Worm (Caenorhabditis elegans) whole organism, mixed stage, embryonic: ENCODE results near the gene C55B6.7.

Source experiments
- M03D4.4 ChIP-seq: sonication (generic microtip); optimal IDR thresholded peaks from 2 replicates; lab custom pipeline; 2017; ENCODE audit warnings: mild to moderate bottlenecking, missing genetic modification characterization, missing compliant biosample characterization
- bed-3 ChIP-seq: fragments of 200-800 bp; sonication (Bioruptor generic); optimal IDR thresholded peaks from 3 replicates; lab custom pipeline; 2018; ENCODE audit warnings: mild to moderate bottlenecking, missing genetic modification characterization, moderate library complexity, missing compliant biosample characterization
- blmp-1 ChIP-seq: fragments of 150-350 bp; optimal IDR thresholded peaks from 2 replicates; lab custom pipeline; 2014; ENCODE audit warnings: missing biosample characterization, missing genetic modification characterization
- ceh-39 ChIP-seq: fragments of 150-350 bp; optimal IDR thresholded peaks from 2 replicates; lab custom pipeline; 2014; ENCODE audit warnings: missing biosample characterization, missing genetic modification characterization
- ceh-43 ChIP-seq: fragments of 200-800 bp; sonication (Bioruptor generic); optimal IDR thresholded peaks from 2 replicates; lab custom pipeline; 2018; ENCODE audit warnings: mild to moderate bottlenecking, missing genetic modification characterization, moderate library complexity, missing compliant biosample characterization
- ceh-83 ChIP-seq: fragments of 200-800 bp; sonication (Bioruptor generic); optimal IDR thresholded peaks from 2 replicates; lab custom pipeline; 2018; ENCODE audit warnings: mild to moderate bottlenecking, missing genetic modification characterization, missing compliant biosample characterization
- ces-1 ChIP-seq: fragments of 150-350 bp; optimal IDR thresholded peaks from 2 replicates; lab custom pipeline; 2014; ENCODE audit warnings: missing biosample characterization, missing genetic modification reagents, missing genetic modification characterization
- cnd-1 ChIP-seq: fragments of 200-800 bp; sonication (Bioruptor generic); optimal IDR thresholded peaks from 2 replicates; lab custom pipeline; 2018; ENCODE audit warnings: mild to moderate bottlenecking, missing genetic modification characterization, missing compliant biosample characterization
- drap-1 ChIP-seq: fragments of 200-800 bp; sonication (Bioruptor generic); optimal IDR thresholded peaks from 3 replicates; lab custom pipeline; 2018; ENCODE audit warnings: mild to moderate bottlenecking, missing genetic modification characterization, missing compliant biosample characterization
- elt-3 ChIP-seq: fragments of 150-350 bp; optimal IDR thresholded peaks from 2 replicates; lab custom pipeline; 2014; ENCODE audit warnings: missing biosample characterization, missing genetic modification characterization
- flh-1 ChIP-seq: fragments of 200-800 bp; sonication (Bioruptor generic); optimal IDR thresholded peaks from 2 replicates; lab custom pipeline; 2018; ENCODE audit warnings: mild to moderate bottlenecking, missing genetic modification characterization, moderate library complexity, missing compliant biosample characterization
- ham-2 ChIP-seq: fragments of 200-800 bp; sonication (Bioruptor generic); optimal IDR thresholded peaks from 2 replicates; lab custom pipeline; 2018; ENCODE audit warnings: mild to moderate bottlenecking, missing genetic modification characterization, missing compliant biosample characterization
- hlh-1 ChIP-seq: fragments of 150-350 bp; optimal IDR thresholded peaks from 2 replicates; lab custom pipeline; 2014; ENCODE audit warnings: missing biosample characterization, missing genetic modification reagents, missing genetic modification characterization
- lin-32 ChIP-seq: fragments of 200-800 bp; sonication (Bioruptor generic); optimal IDR thresholded peaks from 2 replicates; lab custom pipeline; 2018; ENCODE audit warnings: mild to moderate bottlenecking, missing genetic modification characterization, missing compliant biosample characterization
- lsy-2 ChIP-seq: fragments of 150-350 bp; optimal IDR thresholded peaks from 2 replicates; lab custom pipeline; 2014; ENCODE audit warnings: missing biosample characterization, missing genetic modification characterization
- mab-5 ChIP-seq: fragments of 150-350 bp; optimal IDR thresholded peaks from 2 replicates; lab custom pipeline; 2014; ENCODE audit warnings: missing biosample characterization, missing genetic modification characterization
- mep-1 ChIP-seq: fragments of 150-350 bp; optimal IDR thresholded peaks from 2 replicates; lab custom pipeline; 2017; ENCODE audit warnings: missing biosample characterization, missing genetic modification reagents, missing genetic modification characterization, inconsistent platforms
- mls-2 ChIP-seq: sonication (generic microtip); optimal IDR thresholded peaks from 2 replicates; lab custom pipeline; 2016; ENCODE audit warnings: mild to moderate bottlenecking, missing genetic modification characterization, moderate library complexity, missing compliant biosample characterization
- nhr-12 ChIP-seq: fragments of 150-350 bp; optimal IDR thresholded peaks from 2 replicates; lab custom pipeline; 2014; ENCODE audit warnings: missing biosample characterization, missing genetic modification characterization
- nhr-2 ChIP-seq: fragments of 150-350 bp; optimal IDR thresholded peaks from 2 replicates; lab custom pipeline; 2014; ENCODE audit warnings: missing biosample characterization, missing genetic modification characterization
- nhr-237 ChIP-seq: fragments of 150-350 bp; optimal IDR thresholded peaks from 2 replicates; lab custom pipeline; 2014; ENCODE audit warnings: missing biosample characterization, missing genetic modification characterization
- nhr-28 ChIP-seq: fragments of 150-350 bp; optimal IDR thresholded peaks from 2 replicates; lab custom pipeline; 2014; ENCODE audit warnings: missing biosample characterization, missing genetic modification characterization
- nhr-76 ChIP-seq: sonication (generic microtip); optimal IDR thresholded peaks from 2 replicates; lab custom pipeline; 2017; ENCODE audit warnings: missing biosample characterization, missing genetic modification characterization
- pha-4 ChIP-seq: fragments of 150-350 bp; optimal IDR thresholded peaks from 2 replicates; lab custom pipeline; 2018; ENCODE audit warnings: missing biosample characterization, missing genetic modification reagents, missing genetic modification characterization
- snpc-4 ChIP-seq: fragments of 150-350 bp; optimal IDR thresholded peaks from 2 replicates; lab custom pipeline; 2014; ENCODE audit warnings: missing biosample characterization, missing genetic modification characterization
- sptf-1 ChIP-seq: sonication (generic microtip); optimal IDR thresholded peaks from 2 replicates; lab custom pipeline; 2017; ENCODE audit warnings: mild to moderate bottlenecking, missing genetic modification characterization, moderate library complexity, missing compliant biosample characterization
- tbx-8 ChIP-seq: fragments of 200-800 bp; sonication (Bioruptor generic); optimal IDR thresholded peaks from 2 replicates; lab custom pipeline; 2018; ENCODE audit warnings: mild to moderate bottlenecking, missing genetic modification characterization, moderate library complexity, missing compliant biosample characterization
- unc-39 ChIP-seq: fragments of 150-350 bp; optimal IDR thresholded peaks from 2 replicates; lab custom pipeline; 2014; ENCODE audit warnings: missing biosample characterization, missing genetic modification characterization
- unc-62 ChIP-seq: fragments of 150-350 bp; optimal IDR thresholded peaks from 2 replicates; lab custom pipeline; 2014; ENCODE audit warnings: missing biosample characterization, missing genetic modification reagents, missing genetic modification characterization
- zip-8 ChIP-seq: fragments of 150-350 bp; optimal IDR thresholded peaks from 2 replicates; lab custom pipeline; 2014; ENCODE audit warnings: missing biosample characterization, missing genetic modification characterization
- ztf-11 ChIP-seq: fragments of 150-350 bp; optimal IDR thresholded peaks from 2 replicates; lab custom pipeline; 2014; ENCODE audit warnings: missing biosample characterization, missing genetic modification characterization

C55B6.7 gene

ce11 chrX:7177341-7177740 is 14.4 kb downstream of the C55B6.7 start, which contains the start of gene F43E12.1:
F43E12.1 (plus strand) TSS chrX:7177641.
- no peak for TF ChIP-seq mep-1 (tag; lab: Kevin White, UChicago)
- no peak for TF ChIP-seq ceh-83 (GFP tag; lab: Kevin White, UChicago)
- TF ChIP-seq zip-8: no peak
- TF ChIP-seq snpc-4 (tag; lab: Kevin White, UChicago): no peak
- no peak for TF ChIP-seq ceh-43 (GFP tag; lab: Kevin White, UChicago)
- no peak for TF ChIP-seq bed-3
- TF ChIP-seq tbx-8 (GFP tag; lab: Kevin White, UChicago): no peak
- TF ChIP-seq drap-1 (GFP tag; lab: Kevin White, UChicago): no peak
- TF ChIP-seq nhr-28 (tag; lab: Kevin White, UChicago): no peak
- no peak for TF ChIP-seq lin-32 (GFP tag; lab: Kevin White, UChicago)

ce11 chrX:7176817-7177216 is 15.0 kb downstream of the C55B6.7 start:
- no peak for TF ChIP-seq lsy-2
- TF ChIP-seq ces-1 (GFP tag; lab: Kevin White, UChicago): no peak
- no peak for TF ChIP-seq nhr-28 (tag; lab: Kevin White, UChicago)
- no peak for TF ChIP-seq sptf-1 (tag; lab: Kevin White, UChicago)
- no peak for TF ChIP-seq elt-3 (tag; lab: Kevin White, UChicago)
- no peak for TF ChIP-seq unc-39 (tag; lab: Kevin White, UChicago)
- no peak for TF ChIP-seq nhr-76
- no peak for TF ChIP-seq ceh-43 (GFP tag; lab: Kevin White, UChicago)

DNA sequence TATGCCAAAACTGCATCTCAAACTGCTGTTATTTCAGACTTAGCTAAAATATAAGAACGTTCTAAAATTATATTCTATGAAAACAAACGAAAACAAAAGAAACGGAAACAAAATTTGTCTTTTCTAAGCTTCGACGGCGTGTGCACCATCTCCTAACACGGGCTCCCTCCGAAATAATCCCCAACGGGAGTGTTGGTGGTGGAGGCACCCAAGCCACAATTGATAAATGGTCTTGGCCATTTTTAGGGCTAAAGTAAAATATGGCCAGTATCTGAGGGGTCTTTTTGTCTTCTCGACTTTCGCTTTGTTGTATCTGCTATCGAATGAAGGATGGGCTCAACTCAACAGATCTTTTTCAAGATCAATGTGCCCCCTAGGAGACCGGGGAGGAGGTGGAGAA is 16.4 kb downstream of the C55B6.7 start:
- no peak for TF ChIP-seq flh-1 (GFP tag; lab: Kevin White, UChicago)
- TF ChIP-seq hlh-1 (tag; lab: Kevin White, UChicago): no peak
- TF ChIP-seq M03D4.4: no peak
- TF ChIP-seq ham-2 (GFP tag; lab: Kevin White, UChicago): no peak
- no peak for TF ChIP-seq nhr-12 (tag; lab: Kevin White, UChicago)
- no peak for TF ChIP-seq bed-3
- no peak for TF ChIP-seq cnd-1 (tag; lab: Kevin White, UChicago)
- no peak for TF ChIP-seq ceh-39
- TF ChIP-seq nhr-28 (tag; lab: Kevin White, UChicago): no peak
- TF ChIP-seq mep-1 (tag; lab: Kevin White, UChicago): no peak
- no peak for TF ChIP-seq ztf-11
- TF ChIP-seq nhr-76: no peak
- TF ChIP-seq, all 35 proteins: peak for 0

- no peak for TF ChIP-seq nhr-28 (tag; lab: Kevin White, UChicago)
- TF ChIP-seq blmp-1 (tag; lab: Kevin White, UChicago): no peak
- no peak for TF ChIP-seq lsy-2
- TF ChIP-seq tbx-8 (GFP tag; lab: Kevin White, UChicago): no peak
- TF ChIP-seq nhr-12 (tag; lab: Kevin White, UChicago): no peak
- TF ChIP-seq cnd-1 (tag; lab: Kevin White, UChicago): no peak
- TF ChIP-seq snpc-4 (tag; lab: Kevin White, UChicago): no peak
- TF ChIP-seq elt-3 (tag; lab: Kevin White, UChicago): no peak
- no peak for TF ChIP-seq flh-1 (GFP tag; lab: Kevin White, UChicago)
- TF ChIP-seq M03D4.4: no peak
- no peak for TF ChIP-seq nhr-2 (tag; lab: Kevin White, UChicago)
- no peak for TF ChIP-seq mab-5 (tag; lab: Kevin White, UChicago)
- TF ChIP-seq hlh-1 (tag; lab: Kevin White, UChicago): no peak
- no peak for TF ChIP-seq ceh-39
- no peak for TF ChIP-seq nhr-76
- TF ChIP-seq nhr-237 (tag; lab: Kevin White, UChicago): no peak
- no peak for TF ChIP-seq mls-2 (tag; lab: Kevin White, UChicago)
Observed at ce11 chrX:7170575-7171297, 21.0 kb downstream of the C55B6.7 start, which contains the start of gene bar-1. bar-1 (minus strand) TSS chrX:7170625.

- no peak for TF ChIP-seq mab-5 (tag; lab: Kevin White, UChicago)
- TF ChIP-seq nhr-237 (tag; lab: Kevin White, UChicago): no peak
- no peak for TF ChIP-seq snpc-4 (tag; lab: Kevin White, UChicago)
- TF ChIP-seq nhr-76: no peak
- TF ChIP-seq hlh-1 (tag; lab: Kevin White, UChicago): peak; percentile 99
- no peak for TF ChIP-seq ham-2 (GFP tag; lab: Kevin White, UChicago)
- no peak for TF ChIP-seq cnd-1 (tag; lab: Kevin White, UChicago)
- no peak for TF ChIP-seq pha-4
- no peak for TF ChIP-seq nhr-2 (tag; lab: Kevin White, UChicago)
- no peak for TF ChIP-seq tbx-8 (GFP tag; lab: Kevin White, UChicago)
- peak; percentile 40 for TF ChIP-seq unc-62 (GFP tag; lab: Kevin White, UChicago)
- TF ChIP-seq lin-32 (GFP tag; lab: Kevin White, UChicago): peak; percentile 82
- TF ChIP-seq, all 35 proteins: peak for 3
Observed at ce11 chrX:7162764-7163163, 29.0 kb downstream of the C55B6.7 start.
